Worm (Caenorhabditis elegans) whole organism, L4 larva: ENCODE data around the gene cone-1.
A peak's percentile ranks its signal among the peaks of the same experiment; 100 is the strongest.

Experiments used
- D1046.2 ChIP-seq: fragments of 200-800 bp; sonication (Bioruptor generic); IDR thresholded peaks from 2 replicates; pipeline ENCODE4 v1.3.6; 2022; ENCODE audit warnings: missing genetic modification characterization, missing compliant biosample characterization
- F26F4.8 ChIP-seq: fragments of 200-800 bp; sonication (Bioruptor generic); conservative IDR thresholded peaks from 2 replicates; pipeline ENCODE4 v1.3.6; 2022; ENCODE audit warnings: missing genetic modification characterization, missing compliant biosample characterization
- F37D6.2 ChIP-seq: sonication (generic microtip); optimal IDR thresholded peaks from 2 replicates; lab custom pipeline; 2016; ENCODE audit warnings: mild to moderate bottlenecking, missing genetic modification characterization, missing compliant biosample characterization
- R02D3.7 ChIP-seq: fragments of 150-350 bp; sonication (generic microtip); optimal IDR thresholded peaks from 3 replicates; lab custom pipeline; 2014; ENCODE audit warnings: missing biosample characterization, missing genetic modification characterization
- Y5F2A.4 ChIP-seq: fragments of 200-800 bp; sonication (Bioruptor generic); optimal IDR thresholded peaks from 2 replicates; lab custom pipeline; 2018; ENCODE audit warnings: mild to moderate bottlenecking, missing genetic modification characterization, missing compliant biosample characterization
- aha-1 ChIP-seq: fragments of 150-350 bp; peaks from one replicate; lab custom pipeline; 2014; ENCODE audit warnings: missing biosample characterization, missing genetic modification characterization
- ceh-28 ChIP-seq: fragments of 150-350 bp; optimal IDR thresholded peaks from 2 replicates; lab custom pipeline; 2014; ENCODE audit warnings: missing biosample characterization, missing genetic modification reagents, missing genetic modification characterization
- daf-12 ChIP-seq: fragments of 150-350 bp; optimal IDR thresholded peaks from 2 replicates; lab custom pipeline; 2014; ENCODE audit warnings: missing biosample characterization, missing genetic modification reagents, missing genetic modification characterization
- daf-19 ChIP-seq: fragments of 200-800 bp; sonication (Bioruptor generic); conservative IDR thresholded peaks from 2 replicates; pipeline ENCODE4 v1.3.6; 2022; ENCODE audit warnings: missing genetic modification characterization, missing compliant biosample characterization
- dpl-1 ChIP-seq: fragments of 150-350 bp; optimal IDR thresholded peaks from 2 replicates; lab custom pipeline; 2014; ENCODE audit warnings: missing biosample characterization, missing genetic modification reagents, missing genetic modification characterization
- dve-1 ChIP-seq: sonication (generic microtip); optimal IDR thresholded peaks from 2 replicates; lab custom pipeline; 2017; ENCODE audit warnings: antibody characterized with exemption, mild to moderate bottlenecking, missing genetic modification characterization, missing compliant biosample characterization; ENCODE audit not compliant: insufficient read depth
- egl-43 ChIP-seq: fragments of 200-800 bp; sonication (Bioruptor generic); IDR thresholded peaks from 2 replicates; pipeline ENCODE4 v1.3.6; 2022; ENCODE audit warnings: missing genetic modification reagents, missing genetic modification characterization, missing compliant biosample characterization
- lin-13 ChIP-seq: fragments of 150-350 bp; optimal IDR thresholded peaks from 2 replicates; lab custom pipeline; 2014; ENCODE audit warnings: missing biosample characterization, missing genetic modification reagents, missing genetic modification characterization
- lin-38 ChIP-seq: fragments of 200-800 bp; sonication (Bioruptor generic); IDR thresholded peaks from 2 replicates; pipeline ENCODE4 v1.3.6; 2022; ENCODE audit warnings: missing genetic modification reagents, missing genetic modification characterization, missing compliant biosample characterization
- lsy-2 ChIP-seq, 2 experiments: fragments of 150-350 bp in 1 of 2; sonication (generic microtip) in 1 of 2; optimal IDR thresholded peaks; 2 replicates each; lab custom pipeline; 2014 to 2017; ENCODE audit warnings: missing biosample characterization in 2 of 2, missing genetic modification characterization in 2 of 2
- madf-5 ChIP-seq, 2 experiments: fragments of 200-800 bp; sonication (Bioruptor generic); IDR thresholded peaks; 2 replicates each; pipeline ENCODE4 v1.3.6; 2022; ENCODE audit warnings: missing compliant biosample characterization in 2 of 2, missing genetic modification characterization in 2 of 2
- madf-9 ChIP-seq: fragments of 200-800 bp; sonication (Bioruptor generic); conservative IDR thresholded peaks from 2 replicates; pipeline ENCODE4 v1.3.6; 2022; ENCODE audit warnings: missing genetic modification reagents, missing genetic modification characterization, missing compliant biosample characterization
- mdt-29 ChIP-seq: fragments of 200-800 bp; sonication (Bioruptor generic); IDR thresholded peaks from 2 replicates; pipeline ENCODE4 v1.3.6; 2022; ENCODE audit warnings: missing genetic modification reagents, missing genetic modification characterization, missing compliant biosample characterization
- mes-2 ChIP-seq: sonication (generic microtip); optimal IDR thresholded peaks from 2 replicates; lab custom pipeline; 2016; ENCODE audit warnings: missing genotype, mild to moderate bottlenecking, missing genetic modification characterization, missing compliant biosample characterization; ENCODE audit not compliant: poor library complexity, severe bottlenecking
- nhr-111 ChIP-seq: fragments of 200-800 bp; sonication (Bioruptor generic); optimal IDR thresholded peaks from 2 replicates; lab custom pipeline; 2018; ENCODE audit warnings: mild to moderate bottlenecking, missing genetic modification characterization, missing compliant biosample characterization
- nhr-41 ChIP-seq: fragments of 200-800 bp; sonication (Bioruptor generic); IDR thresholded peaks from 2 replicates; pipeline ENCODE4 v1.3.6; 2022; ENCODE audit warnings: missing genetic modification reagents, missing genetic modification characterization, missing compliant biosample characterization
- nhr-48 ChIP-seq: sonication (generic microtip); optimal IDR thresholded peaks from 2 replicates; lab custom pipeline; 2016; ENCODE audit warnings: mild to moderate bottlenecking, missing genetic modification characterization, missing compliant biosample characterization
- pha-4 ChIP-seq, 2 experiments: fragments of 150-350 bp in 1 of 2; fragments of 200-800 bp in 1 of 2; sonication (Bioruptor generic) in 1 of 2; IDR thresholded peaks in 1 of 2; optimal IDR thresholded peaks in 1 of 2; 2 replicates each; pipeline versions ENCODE4 v1.3.6 to Lab custom; 2014 to 2022; ENCODE audit warnings: missing genetic modification characterization in 2 of 2, missing genetic modification reagents in 2 of 2, missing biosample characterization in 1 of 2, missing compliant biosample characterization in 1 of 2
- sdz-12 ChIP-seq: fragments of 200-800 bp; sonication (Bioruptor generic); optimal IDR thresholded peaks from 2 replicates; lab custom pipeline; 2018; ENCODE audit warnings: mild to moderate bottlenecking, missing genetic modification characterization, missing compliant biosample characterization
- spr-1 ChIP-seq: sonication (generic microtip); optimal IDR thresholded peaks from 2 replicates; lab custom pipeline; 2016; ENCODE audit warnings: mild to moderate bottlenecking, missing genetic modification characterization, missing compliant biosample characterization
- unc-130 ChIP-seq: sonication (generic microtip); optimal IDR thresholded peaks from 2 replicates; lab custom pipeline; 2016; ENCODE audit warnings: missing genetic modification reagents, missing genetic modification characterization, missing compliant biosample characterization
- vab-7 ChIP-seq: fragments of 200-800 bp; sonication (Bioruptor generic); IDR thresholded peaks from 2 replicates; pipeline ENCODE4 v1.3.6; 2022; ENCODE audit warnings: missing genetic modification reagents, missing genetic modification characterization, missing compliant biosample characterization
- zag-1 ChIP-seq: fragments of 150-350 bp; optimal IDR thresholded peaks from 2 replicates; lab custom pipeline; 2014; ENCODE audit warnings: missing biosample characterization, missing genetic modification characterization
- zip-11 ChIP-seq: fragments of 200-800 bp; sonication (Bioruptor generic); IDR thresholded peaks from 2 replicates; pipeline ENCODE4 v1.3.6; 2022; ENCODE audit warnings: missing genetic modification characterization, missing compliant biosample characterization
- zip-2 ChIP-seq: fragments of 150-350 bp; optimal IDR thresholded peaks from 2 replicates; lab custom pipeline; 2014; ENCODE audit warnings: missing biosample characterization, missing genetic modification characterization
- ztf-11 ChIP-seq: fragments of 150-350 bp; optimal IDR thresholded peaks from 2 replicates; lab custom pipeline; 2014; ENCODE audit warnings: missing biosample characterization, missing genetic modification characterization

Gene cone-1

DNA sequence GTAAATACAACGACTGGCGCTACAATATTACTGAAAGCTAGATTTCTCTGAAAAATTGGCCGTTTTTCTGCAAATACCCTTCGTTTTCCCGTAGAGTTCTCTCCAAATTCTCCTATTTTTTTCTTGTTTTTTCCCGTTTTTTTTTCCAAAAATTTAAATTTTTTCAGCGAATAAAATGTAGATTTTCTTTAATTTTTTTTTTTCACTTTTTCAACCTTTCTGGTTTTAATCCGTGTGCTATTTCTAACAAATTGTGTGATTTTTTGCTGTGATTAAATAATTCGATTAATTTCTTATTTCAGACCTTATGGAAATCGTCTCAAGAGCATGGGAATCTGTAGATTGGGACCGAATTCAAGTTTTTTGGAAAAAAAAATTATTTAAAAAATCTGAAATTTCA, at the start of gene cone-1:
cone-1 (plus strand) TSS at position 301 of the 400 bp plus-strand sequence.
- TF ChIP-seq egl-43: no peak
- peak; percentile 27 for TF ChIP-seq aha-1
- TF ChIP-seq lsy-2 (tag; optimal IDR thresholded peaks at IDR 0.05; lab: Kevin White, UChicago): no peak

DNA sequence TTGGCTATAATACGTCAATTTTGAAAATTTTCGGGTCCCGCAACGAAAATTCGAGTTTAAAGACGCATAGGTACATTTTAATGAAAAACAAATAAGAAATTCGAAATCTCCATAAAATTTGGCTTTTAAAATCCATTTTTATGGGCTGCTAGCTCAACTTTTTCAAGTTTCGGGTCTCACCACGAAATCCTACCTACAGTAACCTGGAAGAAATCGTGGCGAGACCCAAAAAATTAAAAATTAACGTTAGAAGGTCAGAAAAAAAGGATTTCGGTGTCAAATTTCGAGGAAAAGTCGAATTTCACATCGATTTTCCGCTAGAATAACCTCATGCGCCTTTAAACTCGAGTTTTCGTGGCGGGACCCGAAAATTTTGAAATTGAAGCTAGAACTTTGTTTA, 48.2 kb upstream of the cone-1 start:
- TF ChIP-seq ztf-11 (tag; lab: Kevin White, UChicago) (no peak), R02D3.7 (tag; lab: Kevin White, UChicago) (no peak), lin-13 (peak; percentile 88), Y5F2A.4 (GFP tag; lab: Kevin White, UChicago) (no peak), madf-9 (GFP tag; lab: Robert Waterston, UW) (no peak), zag-1 (tag; lab: Kevin White, UChicago) (no peak), aha-1 (no peak), pha-4 (GFP tag; IDR thresholded peaks at IDR 0.05; lab: Robert Waterston, UW) (no peak), pha-4 (tag; optimal IDR thresholded peaks at IDR 0.05; lab: Kevin White, UChicago) (no peak), lsy-2 (tag; optimal IDR thresholded peaks at IDR 0.05; lab: Kevin White, UChicago) (peak in 1 of 2 experiments; percentile 68), ceh-28 (tag; lab: Kevin White, UChicago) (no peak), sdz-12 (GFP tag; lab: Kevin White, UChicago) (no peak)
- TF ChIP-seq, all 104 proteins: peak for 2

DNA sequence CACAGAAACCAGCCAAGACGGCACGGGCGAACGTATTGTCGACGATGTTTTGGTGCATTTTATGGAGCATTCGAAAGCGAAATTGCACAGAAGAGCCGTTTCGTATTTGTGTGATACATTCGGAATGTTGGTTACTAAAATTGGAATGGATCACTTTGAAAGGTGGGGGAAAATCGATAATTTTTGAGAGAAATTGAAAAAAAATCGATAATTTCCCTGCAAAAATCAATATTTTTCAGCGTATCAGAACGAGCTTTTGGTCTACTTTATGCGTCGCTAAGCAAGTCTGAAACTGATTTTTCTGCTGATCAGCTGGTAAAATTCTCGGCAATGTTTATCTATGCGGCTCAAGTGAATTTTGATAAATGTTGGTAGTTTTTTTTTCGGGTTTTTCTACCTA, 47.7 kb upstream of the cone-1 start:
- peak; percentile 77 for TF ChIP-seq ceh-28 (tag; lab: Kevin White, UChicago)
- TF ChIP-seq daf-12 (tag; lab: Kevin White, UChicago): no peak

DNA sequence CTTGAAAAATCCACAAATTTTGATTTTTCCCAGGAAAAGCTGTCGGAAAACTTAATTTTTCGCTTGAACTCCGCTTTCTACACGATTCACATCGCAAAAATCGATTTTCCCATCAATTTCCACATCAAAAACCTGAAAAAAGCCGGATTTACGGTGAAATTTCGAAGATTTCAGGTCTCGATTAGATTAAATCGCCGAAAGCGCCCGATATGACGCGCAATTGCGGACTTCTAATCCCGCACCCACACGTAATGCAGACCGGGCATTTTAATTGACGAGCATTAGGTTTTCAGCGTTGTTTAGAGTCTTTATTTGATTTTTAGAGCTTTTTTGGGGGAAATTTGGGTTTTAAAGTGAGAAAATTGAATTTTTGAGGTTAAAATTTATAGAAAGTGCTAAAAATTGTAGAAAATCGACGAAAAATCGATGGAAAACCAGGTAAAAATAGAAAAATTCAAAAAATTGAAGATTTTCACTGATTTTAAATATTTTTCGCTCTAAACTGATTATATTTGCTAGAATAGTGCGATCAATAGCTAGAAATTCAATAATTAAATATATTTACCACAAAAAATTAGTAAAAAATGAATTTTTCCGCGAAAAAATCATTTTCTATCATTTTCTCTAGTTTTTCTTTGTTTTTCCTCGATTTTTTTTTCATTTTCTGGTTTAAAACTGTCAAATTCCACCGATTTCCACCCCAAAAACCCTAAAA, 43.2 kb upstream of the cone-1 start, which contains the start of gene Y54F10AL.1:
Y54F10AL.1 (plus strand) TSS at position 665 of the 715 bp plus-strand sequence.
- TF ChIP-seq lin-13 (no peak), lin-38 (GFP tag; lab: Robert Waterston, UW) (peak; percentile 36), F37D6.2 (tag; lab: Kevin White, UChicago) (no peak), unc-130 (GFP tag; lab: Kevin White, UChicago) (no peak), Y5F2A.4 (GFP tag; lab: Kevin White, UChicago) (no peak), dve-1 (no peak), F26F4.8 (no peak), nhr-111 (no peak), madf-9 (GFP tag; lab: Robert Waterston, UW) (no peak), D1046.2 (GFP tag; lab: Robert Waterston, UW) (no peak), lsy-2 (tag; optimal IDR thresholded peaks at IDR 0.05; lab: Kevin White, UChicago) (peak in 1 of 2 experiments; percentile 40), dpl-1 (GFP tag; lab: Kevin White, UChicago) (peak; percentile 24), pha-4 (GFP tag; IDR thresholded peaks at IDR 0.05; lab: Robert Waterston, UW) (no peak), pha-4 (tag; optimal IDR thresholded peaks at IDR 0.05; lab: Kevin White, UChicago) (no peak), daf-19 (no peak), spr-1 (tag; lab: Kevin White, UChicago) (no peak), vab-7 (GFP tag; lab: Robert Waterston, UW) (no peak), daf-12 (tag; lab: Kevin White, UChicago) (no peak), zip-2 (no peak), nhr-41 (GFP tag; lab: Robert Waterston, UW) (no peak), mdt-29 (no peak), mes-2 (tag; lab: Kevin White, UChicago) (peak; percentile 46), aha-1 (peak; percentile 88), zip-11 (GFP tag; lab: Robert Waterston, UW) (no peak), nhr-48 (tag; lab: Kevin White, UChicago) (no peak), madf-5 (GFP tag; IDR thresholded peaks at IDR 0.05; lab: Robert Waterston, UW) (no peak)
